Worm (Caenorhabditis elegans) whole organism, L4 larva: Measurements from ENCODE around the gene C18C4.7.
A peak's percentile ranks its signal among the peaks of the same experiment; 100 is the strongest.

Experiments
- F37D6.2 ChIP-seq: sonication (generic microtip); optimal IDR thresholded peaks from 2 replicates; lab custom pipeline; 2016; ENCODE audit warnings: mild to moderate bottlenecking, missing genetic modification characterization, missing compliant biosample characterization
- F44E2.7 ChIP-seq: fragments of 200-800 bp; sonication (Bioruptor generic); IDR thresholded peaks from 2 replicates; pipeline ENCODE4 v2.1.2; 2022; ENCODE audit warnings: missing genetic modification characterization, missing compliant biosample characterization
- T20F7.1 ChIP-seq: fragments of 200-800 bp; sonication (Bioruptor generic); optimal IDR thresholded peaks from 2 replicates; lab custom pipeline; 2018; ENCODE audit warnings: mild to moderate bottlenecking, missing genetic modification characterization, missing compliant biosample characterization
- Y48G9A.11 ChIP-seq: fragments of 200-800 bp; sonication (Bioruptor generic); IDR thresholded peaks from 2 replicates; pipeline ENCODE4 v1.3.6; 2022; ENCODE audit warnings: missing genetic modification reagents, missing genetic modification characterization, missing compliant biosample characterization
- Y5F2A.4 ChIP-seq: fragments of 200-800 bp; sonication (Bioruptor generic); optimal IDR thresholded peaks from 2 replicates; lab custom pipeline; 2018; ENCODE audit warnings: mild to moderate bottlenecking, missing genetic modification characterization, missing compliant biosample characterization
- ZK337.2 ChIP-seq: fragments of 200-800 bp; sonication (Bioruptor generic); IDR thresholded peaks from 2 replicates; pipeline ENCODE4 v1.3.6; 2022; ENCODE audit warnings: missing genetic modification reagents, missing genetic modification characterization, missing compliant biosample characterization
- ceh-20 ChIP-seq: fragments of 200-800 bp; sonication (Bioruptor generic); IDR thresholded peaks from 2 replicates; pipeline ENCODE4 v1.3.6; 2022; ENCODE audit warnings: missing genetic modification reagents, missing genetic modification characterization, missing compliant biosample characterization
- ceh-28 ChIP-seq: fragments of 150-350 bp; optimal IDR thresholded peaks from 2 replicates; lab custom pipeline; 2014; ENCODE audit warnings: missing biosample characterization, missing genetic modification reagents, missing genetic modification characterization
- ceh-32 ChIP-seq: sonication (generic microtip); optimal IDR thresholded peaks from 2 replicates; lab custom pipeline; 2016; ENCODE audit warnings: mild to moderate bottlenecking, missing genetic modification characterization, missing compliant biosample characterization; ENCODE audit not compliant: poor library complexity
- ceh-44 ChIP-seq: fragments of 200-800 bp; sonication (Bioruptor generic); IDR thresholded peaks from 2 replicates; pipeline ENCODE4 v1.3.6; 2022; ENCODE audit warnings: missing genetic modification reagents, missing genetic modification characterization, missing compliant biosample characterization
- daf-16 ChIP-seq, 3 experiments: sonication (generic microtip); optimal IDR thresholded peaks; 2 replicates each; lab custom pipeline; 2016 to 2017; ENCODE audit warnings: missing genetic modification characterization in 3 of 3, missing genetic modification reagents in 3 of 3, mild to moderate bottlenecking in 2 of 3, missing compliant biosample characterization in 2 of 3, missing biosample characterization in 1 of 3, moderate library complexity in 1 of 3
- daf-19 ChIP-seq: fragments of 200-800 bp; sonication (Bioruptor generic); conservative IDR thresholded peaks from 2 replicates; pipeline ENCODE4 v1.3.6; 2022; ENCODE audit warnings: missing genetic modification characterization, missing compliant biosample characterization
- dmd-6 ChIP-seq: fragments of 200-800 bp; sonication (Bioruptor generic); IDR thresholded peaks from 2 replicates; pipeline ENCODE4 v1.3.6; 2022; ENCODE audit warnings: missing genetic modification reagents, missing genetic modification characterization, missing compliant biosample characterization
- dmd-9 ChIP-seq: fragments of 200-800 bp; sonication (Bioruptor generic); IDR thresholded peaks from 2 replicates; pipeline ENCODE4 v1.3.6; 2022; ENCODE audit warnings: missing genetic modification reagents, missing genetic modification characterization, missing compliant biosample characterization
- duxl-1 ChIP-seq: sonication (generic microtip); optimal IDR thresholded peaks from 2 replicates; lab custom pipeline; 2016; ENCODE audit warnings: mild to moderate bottlenecking, missing genetic modification characterization, moderate library complexity, missing compliant biosample characterization; ENCODE audit not compliant: poor library complexity
- egl-43 ChIP-seq: fragments of 200-800 bp; sonication (Bioruptor generic); IDR thresholded peaks from 2 replicates; pipeline ENCODE4 v1.3.6; 2022; ENCODE audit warnings: missing genetic modification reagents, missing genetic modification characterization, missing compliant biosample characterization
- hlh-11 ChIP-seq: fragments of 200-800 bp; sonication (Bioruptor generic); optimal IDR thresholded peaks from 2 replicates; lab custom pipeline; 2018; ENCODE audit warnings: mild to moderate bottlenecking, missing genetic modification characterization, missing compliant biosample characterization
- jun-1 ChIP-seq: fragments of 150-350 bp; optimal IDR thresholded peaks from 2 replicates; lab custom pipeline; 2014; ENCODE audit warnings: missing biosample characterization, missing genetic modification reagents, missing genetic modification characterization
- lin-38 ChIP-seq: fragments of 200-800 bp; sonication (Bioruptor generic); IDR thresholded peaks from 2 replicates; pipeline ENCODE4 v1.3.6; 2022; ENCODE audit warnings: missing genetic modification reagents, missing genetic modification characterization, missing compliant biosample characterization
- lsy-2 ChIP-seq, 2 experiments: fragments of 150-350 bp in 1 of 2; sonication (generic microtip) in 1 of 2; optimal IDR thresholded peaks; 2 replicates each; lab custom pipeline; 2014 to 2017; ENCODE audit warnings: missing biosample characterization in 2 of 2, missing genetic modification characterization in 2 of 2
- madf-9 ChIP-seq: fragments of 200-800 bp; sonication (Bioruptor generic); conservative IDR thresholded peaks from 2 replicates; pipeline ENCODE4 v1.3.6; 2022; ENCODE audit warnings: missing genetic modification reagents, missing genetic modification characterization, missing compliant biosample characterization
- mdl-1 ChIP-seq, 2 experiments: fragments of 150-350 bp in 1 of 2; sonication (generic microtip) in 1 of 2; optimal IDR thresholded peaks; 2 replicates each; lab custom pipeline; 2014 to 2017; ENCODE audit warnings: missing biosample characterization in 2 of 2, missing genetic modification characterization in 2 of 2
- nhr-102 ChIP-seq: sonication (generic microtip); optimal IDR thresholded peaks from 2 replicates; lab custom pipeline; 2016; ENCODE audit warnings: mild to moderate bottlenecking, missing genetic modification characterization, moderate library complexity, missing compliant biosample characterization
- nhr-111 ChIP-seq: fragments of 200-800 bp; sonication (Bioruptor generic); optimal IDR thresholded peaks from 2 replicates; lab custom pipeline; 2018; ENCODE audit warnings: mild to moderate bottlenecking, missing genetic modification characterization, missing compliant biosample characterization
- nhr-25 ChIP-seq: sonication (generic microtip); optimal IDR thresholded peaks from 2 replicates; lab custom pipeline; 2017; ENCODE audit warnings: missing genetic modification characterization, mild to moderate bottlenecking, missing compliant biosample characterization, antibody characterized with exemption, moderate library complexity, borderline replicate concordance; ENCODE audit not compliant: insufficient read depth
- nhr-48 ChIP-seq: sonication (generic microtip); optimal IDR thresholded peaks from 2 replicates; lab custom pipeline; 2016; ENCODE audit warnings: mild to moderate bottlenecking, missing genetic modification characterization, missing compliant biosample characterization
- nhr-6 ChIP-seq: fragments of 150-350 bp; optimal IDR thresholded peaks from 2 replicates; lab custom pipeline; 2014; ENCODE audit warnings: missing biosample characterization, missing genetic modification characterization
- nhr-76 ChIP-seq: fragments of 150-350 bp; optimal IDR thresholded peaks from 2 replicates; lab custom pipeline; 2014; ENCODE audit warnings: missing biosample characterization, missing genetic modification characterization
- nhr-77 ChIP-seq: fragments of 150-350 bp; optimal IDR thresholded peaks from 2 replicates; lab custom pipeline; 2014; ENCODE audit warnings: missing biosample characterization, missing genetic modification characterization
- pha-4 ChIP-seq, 2 experiments: fragments of 150-350 bp in 1 of 2; fragments of 200-800 bp in 1 of 2; sonication (Bioruptor generic) in 1 of 2; IDR thresholded peaks in 1 of 2; optimal IDR thresholded peaks in 1 of 2; 2 replicates each; pipeline versions ENCODE4 v1.3.6 to Lab custom; 2014 to 2022; ENCODE audit warnings: missing genetic modification characterization in 2 of 2, missing genetic modification reagents in 2 of 2, missing biosample characterization in 1 of 2, missing compliant biosample characterization in 1 of 2
- php-3 ChIP-seq: fragments of 200-800 bp; sonication (Bioruptor generic); IDR thresholded peaks from 2 replicates; pipeline ENCODE4 v1.3.6; 2022; ENCODE audit warnings: missing genetic modification reagents, missing genetic modification characterization, missing compliant biosample characterization
- rbr-2 ChIP-seq: sonication (generic microtip); optimal IDR thresholded peaks from 2 replicates; lab custom pipeline; 2016; ENCODE audit warnings: missing genotype, missing genetic modification characterization, missing compliant biosample characterization
- saeg-2 ChIP-seq: fragments of 200-800 bp; sonication (Bioruptor generic); IDR thresholded peaks from 2 replicates; pipeline ENCODE4 v1.3.6; 2022; ENCODE audit warnings: missing genetic modification reagents, missing genetic modification characterization, missing compliant biosample characterization
- spr-1 ChIP-seq: sonication (generic microtip); optimal IDR thresholded peaks from 2 replicates; lab custom pipeline; 2016; ENCODE audit warnings: mild to moderate bottlenecking, missing genetic modification characterization, missing compliant biosample characterization
- zag-1 ChIP-seq: fragments of 150-350 bp; optimal IDR thresholded peaks from 2 replicates; lab custom pipeline; 2014; ENCODE audit warnings: missing biosample characterization, missing genetic modification characterization
- zfp-2 ChIP-seq: sonication (generic microtip); optimal IDR thresholded peaks from 2 replicates; lab custom pipeline; 2016; ENCODE audit warnings: mild to moderate bottlenecking, missing genetic modification characterization, missing compliant biosample characterization

The C18C4.7 gene

ce11 chrV:5582860-5583259 is 15.8 kb upstream of the C18C4.7 start (continued):
- TF ChIP-seq nhr-102 (tag; lab: Kevin White, UChicago) (no peak), spr-1 (tag; lab: Kevin White, UChicago) (no peak), Y5F2A.4 (GFP tag; lab: Kevin White, UChicago) (no peak), egl-43 (GFP tag; lab: Robert Waterston, UW) (0 out of 2 replicates have a peak, but pooled peaks have one; percentile 53), lin-38 (GFP tag; lab: Robert Waterston, UW) (0 out of 2 replicates have a peak, but pooled peaks have one; percentile 31), zfp-2 (tag; lab: Kevin White, UChicago) (no peak), nhr-6 (tag; lab: Kevin White, UChicago) (no peak), hlh-11 (tag; lab: Kevin White, UChicago) (no peak)
- TF ChIP-seq, all 104 proteins: peak for 10

ce11 chrV:5582308-5582707 is 15.3 kb upstream of the C18C4.7 start:
- TF ChIP-seq rbr-2 (tag; lab: Kevin White, UChicago) = peak; percentile 10
- no peak for TF ChIP-seq F44E2.7 (GFP tag; lab: Robert Waterston, UW)
- no peak for TF ChIP-seq nhr-76
- TF ChIP-seq duxl-1 (tag; lab: Kevin White, UChicago) = peak; percentile 7
- no peak for TF ChIP-seq nhr-77 (tag; lab: Kevin White, UChicago)
- no peak for TF ChIP-seq php-3 (GFP tag; lab: Robert Waterston, UW)
- TF ChIP-seq daf-16 (GFP tag; optimal IDR thresholded peaks at IDR 0.05; lab: Kevin White, UChicago) = no peak
- TF ChIP-seq daf-16 (tag; optimal IDR thresholded peaks at IDR 0.05; lab: Kevin White, UChicago) = no peak
- TF ChIP-seq madf-9 (GFP tag; lab: Robert Waterston, UW) = 0 out of 2 replicates have a peak, but pooled peaks have one; percentile 28
- no peak for TF ChIP-seq pha-4 (GFP tag; IDR thresholded peaks at IDR 0.05; lab: Robert Waterston, UW)
- TF ChIP-seq pha-4 (tag; optimal IDR thresholded peaks at IDR 0.05; lab: Kevin White, UChicago) = no peak
- TF ChIP-seq T20F7.1 (GFP tag; lab: Kevin White, UChicago) = no peak
- TF ChIP-seq egl-43 (GFP tag; lab: Robert Waterston, UW) = 0 out of 2 replicates have a peak, but pooled peaks have one; percentile 38
- no peak for TF ChIP-seq ceh-32 (tag; lab: Kevin White, UChicago)
- TF ChIP-seq zag-1 (tag; lab: Kevin White, UChicago) = no peak
- TF ChIP-seq ZK337.2 (GFP tag; lab: Robert Waterston, UW) = no peak
- no peak for TF ChIP-seq dmd-9
- no peak for TF ChIP-seq ceh-28 (tag; lab: Kevin White, UChicago)
- no peak for TF ChIP-seq F37D6.2 (tag; lab: Kevin White, UChicago)
- TF ChIP-seq ceh-20 (GFP tag; lab: Robert Waterston, UW) = no peak
- no peak for TF ChIP-seq saeg-2 (GFP tag; lab: Robert Waterston, UW)
- TF ChIP-seq mdl-1 (tag; optimal IDR thresholded peaks at IDR 0.05; lab: Kevin White, UChicago) = no peak
- TF ChIP-seq daf-19 (GFP tag; lab: Robert Waterston, UW) = no peak
- TF ChIP-seq nhr-48 (tag; lab: Kevin White, UChicago) = peak; percentile 12
- no peak for TF ChIP-seq Y48G9A.11
- no peak for TF ChIP-seq nhr-25 (tag; lab: Kevin White, UChicago)
- peak in 1 of 2 experiments; percentile 19 for TF ChIP-seq lsy-2 (tag; optimal IDR thresholded peaks at IDR 0.05; lab: Kevin White, UChicago)
- no peak for TF ChIP-seq dmd-6 (GFP tag; lab: Robert Waterston, UW)
- no peak for TF ChIP-seq ceh-44
- no peak for TF ChIP-seq jun-1

ce11 chrV:5581312-5581711 is 14.3 kb upstream of the C18C4.7 start, which contains the start of gene klc-2:
Gene klc-2 (minus strand): TSS chrV:5581412.
- no peak for TF ChIP-seq nhr-111
